Worm (Caenorhabditis elegans): ENCODE data around the gene K01D12.20.

ce11 chrV:12400677-12401236 lies at the start of gene K01D12.20, which contains the start of gene miga-1:
- TF ChIP-seq elt-2 (tag; optimal IDR thresholded peaks at IDR 0.05) = no peak
- TF ChIP-seq pag-3 (tag; optimal IDR thresholded peaks at IDR 0.05; ENCODE audit: borderline replicate concordance) = no peak
- TF ChIP-seq tbx-7 (tag; optimal IDR thresholded peaks at IDR 0.05) = no peak
- no peak for TF ChIP-seq mec-3 (tag; optimal IDR thresholded peaks at IDR 0.05; ENCODE audit: borderline replicate concordance)
- TF ChIP-seq pax-1 (tag; optimal IDR thresholded peaks at IDR 0.05) = no peak
- TF ChIP-seq unc-3 (GFP tag; conservative IDR thresholded peaks at IDR 0.05) = no peak
- TF ChIP-seq unc-3 (tag; optimal IDR thresholded peaks at IDR 0.05) = no peak
- no peak for TF ChIP-seq pha-4 (tag; optimal IDR thresholded peaks at IDR 0.05)
- TF ChIP-seq unc-86 (tag; optimal IDR thresholded peaks at IDR 0.05) = no peak
- TF ChIP-seq pat-9 (tag; optimal IDR thresholded peaks at IDR 0.05) = no peak
- no peak for TF ChIP-seq ceh-48 (tag; optimal IDR thresholded peaks at IDR 0.05)
